Fruit fly (Drosophila melanogaster): Measurements from ENCODE around the gene CG10628.

The CG10628 gene

DNA sequence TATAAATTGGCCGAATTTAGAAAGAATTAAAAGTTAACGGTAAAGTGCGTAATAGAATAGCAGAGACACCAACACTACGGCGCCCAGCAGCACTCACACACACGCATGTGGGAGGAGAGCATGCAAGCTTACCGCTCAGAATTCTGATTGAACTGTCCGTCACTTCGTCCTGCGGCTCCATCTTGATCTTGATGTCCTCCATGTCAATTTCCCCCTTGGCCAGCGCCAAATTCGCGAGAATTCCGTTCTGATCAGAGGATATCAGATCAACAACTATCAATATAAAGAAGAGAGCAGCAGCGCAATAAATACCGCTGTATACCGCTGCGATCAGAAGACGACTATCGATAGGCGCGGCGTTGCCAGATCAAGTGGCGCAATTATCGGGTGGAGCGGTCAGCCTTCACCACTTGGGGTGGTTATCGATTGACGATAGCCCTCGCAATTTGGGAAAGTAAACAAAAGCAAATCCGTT is 22.7 kb downstream of the CG10628 start, which contains the start of the genes CG10462 and Nf-YB:
Gene CG10462, minus strand, starts transcription at position 346 of the 475 bp plus-strand sequence.
Gene Nf-YB, plus strand, starts transcription at position 410 of the 475 bp plus-strand sequence.
- TF ChIP-seq h (optimal IDR thresholded peaks at IDR 0.05) (no peak), psq (optimal IDR thresholded peaks at IDR 0.05) (no peak), ttk (optimal IDR thresholded peaks at IDR 0.05) (no peak), Sin3A (optimal IDR thresholded peaks at IDR 0.05) (no peak), insv (optimal IDR thresholded peaks at IDR 0.05) (no peak), Myc (optimal IDR thresholded peaks at IDR 0.05) (no peak)

DNA sequence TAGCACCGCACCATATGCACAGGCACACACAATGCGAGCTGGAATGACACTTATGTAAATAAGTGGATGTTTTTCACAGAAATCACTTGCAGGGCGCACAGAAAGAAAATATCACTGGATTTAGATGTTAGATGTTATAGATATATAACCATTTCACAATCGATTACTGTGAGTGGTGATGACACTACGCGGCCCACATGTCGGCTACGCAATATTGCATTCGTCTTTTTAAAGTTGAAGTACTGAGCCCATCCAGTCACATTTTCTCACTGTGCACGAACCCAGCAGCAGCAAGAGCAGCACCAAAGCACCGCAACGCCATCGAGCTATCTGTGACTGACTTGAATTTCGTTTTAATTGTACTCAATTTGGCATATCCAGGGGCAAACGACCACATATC is 35.9 kb downstream of the CG10628 start:
- TF ChIP-seq ttk (optimal IDR thresholded peaks at IDR 0.05) (no peak), Myc (optimal IDR thresholded peaks at IDR 0.05) (no peak), h (optimal IDR thresholded peaks at IDR 0.05) (no peak), Sin3A (optimal IDR thresholded peaks at IDR 0.05) (no peak), insv (optimal IDR thresholded peaks at IDR 0.05) (no peak), psq (optimal IDR thresholded peaks at IDR 0.05) (no peak)

Measured in Kc167 (cell line).